Worm (Caenorhabditis elegans): ENCODE data around the gene cdh-4.

DNA sequence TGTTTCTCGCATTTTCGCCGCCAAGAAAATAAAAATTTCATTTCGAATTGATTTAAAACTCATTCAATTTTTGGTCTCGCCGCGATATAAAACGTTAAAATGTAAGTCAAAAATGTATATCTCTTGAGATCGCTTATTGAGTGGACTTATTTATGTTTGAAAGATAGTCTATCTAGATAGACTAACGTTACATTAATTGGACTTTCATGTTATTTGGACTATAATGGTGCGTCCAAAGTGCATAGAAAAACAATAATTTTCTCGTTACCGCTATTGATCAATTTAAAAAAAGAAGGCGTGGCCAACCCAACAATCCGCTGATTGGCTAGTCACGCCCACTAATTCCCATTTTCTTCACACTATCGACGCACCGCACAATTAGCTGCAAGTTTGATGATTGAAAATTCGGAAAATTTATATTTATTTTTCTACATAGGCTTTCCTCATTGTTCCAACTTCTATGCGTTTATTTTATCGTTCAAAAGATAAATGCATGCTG lies 64.0 kb downstream of the cdh-4 start, which contains the start of gene F35G12.5:
- TF ChIP-seq alr-1 (tag; optimal IDR thresholded peaks at IDR 0.05) (no peak), ama-1 (optimal IDR thresholded peaks at IDR 0.05) (no peak), lin-39 (tag; optimal IDR thresholded peaks at IDR 0.05) (no peak), unc-55 (GFP tag; optimal IDR thresholded peaks at IDR 0.05) (no peak), nhr-11 (tag; optimal IDR thresholded peaks at IDR 0.05) (no peak), mbf-1 (tag; optimal IDR thresholded peaks at IDR 0.05) (no peak), nhr-237 (tag; optimal IDR thresholded peaks at IDR 0.05) (no peak)
